Worm (Caenorhabditis elegans) whole organism, early embryonic: ENCODE results near the gene dop-1.

Experiments
- B0310.2 ChIP-seq: sonication (generic microtip); optimal IDR thresholded peaks from 2 replicates; lab custom pipeline; 2016; ENCODE audit warnings: mild to moderate bottlenecking, missing genetic modification characterization, missing compliant biosample characterization
- F13C5.2 ChIP-seq: sonication (generic microtip); optimal IDR thresholded peaks from 2 replicates; lab custom pipeline; 2017; ENCODE audit warnings: mild to moderate bottlenecking, missing genetic modification characterization, inconsistent platforms, missing compliant biosample characterization
- aly-1 ChIP-seq: sonication (generic microtip); optimal IDR thresholded peaks from 2 replicates; lab custom pipeline; 2016; ENCODE audit warnings: missing genetic modification characterization, missing compliant biosample characterization
- ama-1 ChIP-seq: fragments of 150-350 bp; optimal IDR thresholded peaks from 2 replicates; lab custom pipeline; 2014
- ceh-13 ChIP-seq: fragments of 200-800 bp; sonication (Bioruptor generic); optimal IDR thresholded peaks from 2 replicates; lab custom pipeline; 2018; ENCODE audit warnings: mild to moderate bottlenecking, missing genetic modification characterization, missing compliant biosample characterization
- ceh-36 ChIP-seq: sonication (generic microtip); optimal IDR thresholded peaks from 2 replicates; lab custom pipeline; 2016; ENCODE audit warnings: missing genetic modification characterization, inconsistent platforms, missing compliant biosample characterization
- flt-1 ChIP-seq: fragments of 200-800 bp; sonication (Bioruptor generic); IDR thresholded peaks from 2 replicates; pipeline ENCODE4 v1.3.6; 2022; ENCODE audit warnings: missing genetic modification characterization, missing compliant biosample characterization
- hmg-4 ChIP-seq: fragments of 200-800 bp; sonication (Bioruptor generic); optimal IDR thresholded peaks from 2 replicates; lab custom pipeline; 2018; ENCODE audit warnings: mild to moderate bottlenecking, missing genetic modification characterization, missing compliant biosample characterization
- hnd-1 ChIP-seq: sonication (generic microtip); optimal IDR thresholded peaks from 2 replicates; lab custom pipeline; 2016; ENCODE audit warnings: missing genetic modification characterization, missing compliant biosample characterization
- pes-1 ChIP-seq: fragments of 200-800 bp; sonication (Bioruptor generic); IDR thresholded peaks from 2 replicates; pipeline ENCODE4 v1.3.6; 2022; ENCODE audit warnings: missing genetic modification reagents, missing genetic modification characterization, missing compliant biosample characterization
- scrt-1 ChIP-seq: fragments of 200-800 bp; sonication (Bioruptor generic); IDR thresholded peaks from 2 replicates; pipeline ENCODE4 v1.3.6; 2022; ENCODE audit warnings: missing genetic modification characterization, missing compliant biosample characterization
- tbx-11 ChIP-seq: fragments of 200-800 bp; sonication (Bioruptor generic); IDR thresholded peaks from 2 replicates; pipeline ENCODE4 v1.3.6; 2022; ENCODE audit warnings: missing genetic modification characterization, missing compliant biosample characterization
- tbx-37 ChIP-seq: fragments of 200-800 bp; sonication (Bioruptor generic); conservative IDR thresholded peaks from 2 replicates; pipeline ENCODE4 v1.3.6; 2022; ENCODE audit warnings: missing genetic modification reagents, missing genetic modification characterization, missing compliant biosample characterization
- tra-4 ChIP-seq: sonication (generic microtip); optimal IDR thresholded peaks from 2 replicates; lab custom pipeline; 2017; ENCODE audit warnings: missing genetic modification characterization, missing compliant biosample characterization

- TF ChIP-seq ama-1 (lab: Kevin White, UChicago) (no peak), aly-1 (tag; lab: Kevin White, UChicago) (no peak), pes-1 (GFP tag; lab: Robert Waterston, UW) (no peak), flt-1 (GFP tag; lab: Robert Waterston, UW) (no peak), tbx-37 (GFP tag; lab: Robert Waterston, UW) (no peak), hmg-4 (GFP tag; lab: Kevin White, UChicago) (no peak), ceh-13 (GFP tag; lab: Kevin White, UChicago) (no peak), hnd-1 (tag; lab: Kevin White, UChicago) (no peak), F13C5.2 (no peak), scrt-1 (GFP tag; lab: Robert Waterston, UW) (no peak), B0310.2 (tag; lab: Kevin White, UChicago) (no peak), tra-4 (no peak), ceh-36 (tag; lab: Kevin White, UChicago) (no peak), tbx-11 (GFP tag; lab: Robert Waterston, UW) (no peak)
These were observed 45.5 kb downstream of the dop-1 start, which contains the start of gene R160.6 for ce11 chrX:4373123-4373522.
